Worm (Caenorhabditis elegans): ENCODE results near the gene T23F6.3.

- TF ChIP-seq tbx-11 (GFP tag; IDR thresholded peaks at IDR 0.05) (no peak), ama-1 (optimal IDR thresholded peaks at IDR 0.05) (no peak), tbx-37 (GFP tag; conservative IDR thresholded peaks at IDR 0.05) (no peak), aly-1 (tag; optimal IDR thresholded peaks at IDR 0.05) (no peak), flt-1 (GFP tag; IDR thresholded peaks at IDR 0.05) (no peak)
Observed at ce11 chrIV:12765067-12765466, 40.5 kb upstream of the T23F6.3 start, which contains the start of gene ZK897.10.
